Fruit fly (Drosophila melanogaster) whole organism, embryonic: Measurements from ENCODE around the gene CG18808.
A peak's percentile ranks its signal among the peaks of the same experiment; 100 is the strongest.

Experiments
- Adf1 ChIP-seq: fragments of 200-800 bp; sonication (Bioruptor generic); IDR thresholded peaks from 2 replicates; pipeline ENCODE4 v1.3.6; 2022; ENCODE audit warnings: missing biosample characterization, missing genetic modification characterization
- C15 ChIP-seq: fragments of 200-800 bp; sonication (Bioruptor generic); IDR thresholded peaks from 3 replicates; pipeline ENCODE4 v1.3.6; 2022; ENCODE audit warnings: missing biosample characterization, missing genetic modification characterization
- CG10654 ChIP-seq: fragments of 200-800 bp; sonication (Bioruptor generic); optimal IDR thresholded peaks from 2 replicates; lab custom pipeline; 2016; ENCODE audit warnings: missing biosample characterization, missing genetic modification characterization
- CG11247 ChIP-seq: fragments of 200-800 bp; sonication (Bioruptor generic); IDR thresholded peaks from 2 replicates; pipeline ENCODE4 v1.3.6; 2022; ENCODE audit warnings: missing biosample characterization, missing genetic modification characterization
- CG11695 ChIP-seq: fragments of 200-800 bp; sonication (Bioruptor generic); IDR thresholded peaks from 3 replicates; pipeline ENCODE4 v1.3.6; 2022; ENCODE audit warnings: missing biosample characterization, missing genetic modification characterization
- CG13123 ChIP-seq: fragments of 200-800 bp; sonication (Bioruptor generic); optimal IDR thresholded peaks from 2 replicates; lab custom pipeline; 2016; ENCODE audit warnings: missing biosample characterization, missing genetic modification characterization
- CG16815 ChIP-seq: fragments of 200-800 bp; sonication (Bioruptor generic); optimal IDR thresholded peaks from 3 replicates; lab custom pipeline; 2017; ENCODE audit warnings: missing biosample characterization, mild to moderate bottlenecking, missing genetic modification characterization
- CG16863 ChIP-seq: fragments of 200-800 bp; sonication (Bioruptor generic); optimal IDR thresholded peaks from 3 replicates; lab custom pipeline; 2016; ENCODE audit warnings: missing biosample characterization, missing genetic modification characterization
- CG17361 ChIP-seq: fragments of 200-800 bp; sonication (Bioruptor generic); IDR thresholded peaks from 3 replicates; pipeline ENCODE4 v1.3.6; 2022; ENCODE audit warnings: missing biosample characterization, missing genetic modification characterization
- CG1832 ChIP-seq: fragments of 200-800 bp; sonication (Bioruptor generic); optimal IDR thresholded peaks from 2 replicates; lab custom pipeline; 2017; ENCODE audit warnings: missing biosample characterization, mild to moderate bottlenecking, missing genetic modification characterization, inconsistent platforms
- CG2120 ChIP-seq: fragments of 200-800 bp; sonication (Bioruptor generic); optimal IDR thresholded peaks from 3 replicates; lab custom pipeline; 2016; ENCODE audit warnings: missing biosample characterization, missing genetic modification characterization
- CG31441 ChIP-seq: fragments of 200-800 bp; sonication (Bioruptor generic); IDR thresholded peaks from 2 replicates; pipeline ENCODE4 v1.3.6; 2022; ENCODE audit warnings: missing biosample characterization, missing genetic modification characterization
- CG43689 ChIP-seq: fragments of 200-800 bp; sonication (Bioruptor generic); IDR thresholded peaks from 2 replicates; pipeline ENCODE4 v1.3.6; 2022; ENCODE audit warnings: missing biosample characterization, missing genetic modification characterization
- CG4617 ChIP-seq: fragments of 200-800 bp; sonication (Bioruptor generic); optimal IDR thresholded peaks from 3 replicates; lab custom pipeline; 2016; ENCODE audit warnings: missing biosample characterization, missing genetic modification characterization, borderline replicate concordance
- CG6175 ChIP-seq: fragments of 200-800 bp; sonication (Bioruptor generic); IDR thresholded peaks from 3 replicates; pipeline ENCODE4 v1.3.6; 2022; ENCODE audit warnings: missing biosample characterization, missing genetic modification characterization
- CG6854 ChIP-seq: fragments of 200-800 bp; sonication (Bioruptor generic); optimal IDR thresholded peaks from 3 replicates; lab custom pipeline; 2017; ENCODE audit warnings: missing biosample characterization, mild to moderate bottlenecking, missing genetic modification characterization
- CG7372 ChIP-seq: fragments of 200-800 bp; sonication (Bioruptor generic); IDR thresholded peaks from 2 replicates; pipeline ENCODE4 v1.3.6; 2022; ENCODE audit warnings: missing biosample characterization, missing genetic modification characterization
- CG7987 ChIP-seq: fragments of 200-800 bp; sonication (Bioruptor generic); optimal IDR thresholded peaks from 2 replicates; lab custom pipeline; 2018; ENCODE audit warnings: missing biosample characterization, mild to moderate bottlenecking, missing genetic modification characterization, moderate library complexity
- CHES-1-like ChIP-seq: fragments of 200-800 bp; sonication (Bioruptor generic); optimal IDR thresholded peaks from 2 replicates; lab custom pipeline; 2016; ENCODE audit warnings: missing biosample characterization, missing genetic modification characterization
- Camta ChIP-seq: fragments of 200-800 bp; sonication (Bioruptor generic); optimal IDR thresholded peaks from 2 replicates; lab custom pipeline; 2016; ENCODE audit warnings: missing biosample characterization, missing genetic modification characterization
- CkIIα-i1 ChIP-seq: fragments of 200-800 bp; sonication (Bioruptor generic); IDR thresholded peaks from 2 replicates; pipeline ENCODE4 v1.3.6; 2022; ENCODE audit warnings: missing biosample characterization, missing genetic modification characterization
- D19B ChIP-seq: fragments of 200-800 bp; sonication (Bioruptor generic); optimal IDR thresholded peaks from 2 replicates; lab custom pipeline; 2017; ENCODE audit warnings: missing biosample characterization, mild to moderate bottlenecking, missing genetic modification characterization
- Dp ChIP-seq: fragments of 200-800 bp; sonication (Bioruptor generic); optimal IDR thresholded peaks from 2 replicates; lab custom pipeline; 2018; ENCODE audit warnings: missing biosample characterization, mild to moderate bottlenecking, missing genetic modification characterization, moderate library complexity
- Elba2 ChIP-seq: fragments of 200-800 bp; sonication (Bioruptor generic); optimal IDR thresholded peaks from 3 replicates; lab custom pipeline; 2016; ENCODE audit warnings: missing biosample characterization, missing genetic modification characterization
- Lhr ChIP-seq: fragments of 200-800 bp; sonication (Bioruptor generic); optimal IDR thresholded peaks from 3 replicates; lab custom pipeline; 2017; ENCODE audit warnings: mild to moderate bottlenecking, missing biosample characterization, missing genetic modification reagents, missing genetic modification characterization
- MESR4 ChIP-seq: fragments of 200-800 bp; sonication (Bioruptor generic); optimal IDR thresholded peaks from 2 replicates; lab custom pipeline; 2018; ENCODE audit warnings: missing biosample characterization, mild to moderate bottlenecking, missing genetic modification characterization, moderate library complexity
- Mad ChIP-seq: fragments of 200-800 bp; sonication (Bioruptor generic); optimal IDR thresholded peaks from 2 replicates; lab custom pipeline; 2016; ENCODE audit warnings: missing biosample characterization, missing genetic modification characterization
- Mrtf ChIP-seq: fragments of 200-800 bp; sonication (Bioruptor generic); IDR thresholded peaks from 3 replicates; pipeline ENCODE4 v1.3.6; 2022; ENCODE audit warnings: missing biosample characterization, missing genetic modification characterization
- Nf-YA ChIP-seq: fragments of 200-800 bp; sonication (Bioruptor generic); IDR thresholded peaks from 2 replicates; pipeline ENCODE4 v1.3.6; 2022; ENCODE audit warnings: missing biosample characterization, missing genetic modification characterization
- Oaz ChIP-seq: fragments of 200-800 bp; sonication (Bioruptor generic); IDR thresholded peaks from 2 replicates; pipeline ENCODE4 v1.3.6; 2022; ENCODE audit warnings: missing biosample characterization, missing genetic modification characterization
- ac ChIP-seq: fragments of 200-800 bp; sonication (Bioruptor generic); optimal IDR thresholded peaks from 3 replicates; lab custom pipeline; 2017; ENCODE audit warnings: missing biosample characterization, mild to moderate bottlenecking, missing genetic modification characterization
- crol ChIP-seq: fragments of 200-800 bp; sonication (Bioruptor generic); IDR thresholded peaks from 2 replicates; pipeline ENCODE4 v1.3.6; 2022; ENCODE audit warnings: missing biosample characterization, missing genetic modification characterization
- ems ChIP-seq: fragments of 200-800 bp; sonication (Bioruptor generic); optimal IDR thresholded peaks from 3 replicates; lab custom pipeline; 2016; ENCODE audit warnings: missing biosample characterization, missing genetic modification characterization
- eve ChIP-seq, 2 experiments: fragments of >200 bp; optimal IDR thresholded peaks; 2 replicates each; lab custom pipeline; 2017; ENCODE audit warnings: missing biosample characterization in 2 of 2, missing genetic modification characterization in 2 of 2
- fru ChIP-seq: fragments of >200 bp; optimal IDR thresholded peaks from 2 replicates; lab custom pipeline; 2017
- fu2 ChIP-seq: fragments of 200-800 bp; sonication (Bioruptor generic); optimal IDR thresholded peaks from 2 replicates; lab custom pipeline; 2016; ENCODE audit warnings: missing biosample characterization, missing genetic modification characterization
- gce ChIP-seq: fragments of 200-800 bp; sonication (Bioruptor generic); IDR thresholded peaks from 3 replicates; pipeline ENCODE4 v1.3.6; 2022; ENCODE audit warnings: missing biosample characterization, missing genetic modification characterization
- ham ChIP-seq: fragments of 200-800 bp; sonication (Bioruptor generic); IDR thresholded peaks from 2 replicates; pipeline ENCODE4 v1.3.6; 2022; ENCODE audit warnings: missing biosample characterization, missing genetic modification characterization
- jing ChIP-seq: fragments of 200-800 bp; sonication (Bioruptor generic); optimal IDR thresholded peaks from 2 replicates; lab custom pipeline; 2018; ENCODE audit warnings: missing biosample characterization, mild to moderate bottlenecking, missing genetic modification characterization
- knrl ChIP-seq: fragments of 200-800 bp; sonication (Bioruptor generic); IDR thresholded peaks from 3 replicates; pipeline ENCODE4 v1.3.6; 2022; ENCODE audit warnings: missing biosample characterization, missing genetic modification characterization; ENCODE audit not compliant: partially characterized antibody
- mirr ChIP-seq: fragments of 200-800 bp; sonication (Bioruptor generic); optimal IDR thresholded peaks from 3 replicates; lab custom pipeline; 2018; ENCODE audit warnings: missing biosample characterization, mild to moderate bottlenecking, missing genetic modification characterization
- nmo ChIP-seq: fragments of 200-800 bp; sonication (Bioruptor generic); optimal IDR thresholded peaks from 2 replicates; lab custom pipeline; 2018; ENCODE audit warnings: missing biosample characterization, mild to moderate bottlenecking, missing genetic modification characterization, moderate library complexity
- nom ChIP-seq: fragments of 200-800 bp; sonication (Bioruptor generic); optimal IDR thresholded peaks from 2 replicates; lab custom pipeline; 2017; ENCODE audit warnings: missing biosample characterization, missing genetic modification characterization, mild to moderate bottlenecking, moderate library complexity, missing genetic modification reagents
- pfk ChIP-seq: fragments of 200-800 bp; sonication (Bioruptor generic); optimal IDR thresholded peaks from 2 replicates; lab custom pipeline; 2018; ENCODE audit warnings: missing biosample characterization, mild to moderate bottlenecking, missing genetic modification characterization, moderate library complexity
- prd ChIP-seq, 3 experiments: fragments of >200 bp in 2 of 3; fragments of 200-800 bp in 1 of 3; sonication (Bioruptor generic) in 1 of 3; optimal IDR thresholded peaks in 2 of 3; IDR thresholded peaks in 1 of 3; 2 replicates in 2 of 3; 3 replicates in 1 of 3; pipeline versions ENCODE4 v1.3.6 to Lab custom; 2017 to 2022; ENCODE audit warnings: missing biosample characterization in 1 of 3, missing genetic modification characterization in 1 of 3
- psq ChIP-seq: fragments of 200-800 bp; sonication (Bioruptor generic); optimal IDR thresholded peaks from 2 replicates; lab custom pipeline; 2017; ENCODE audit warnings: missing biosample characterization, missing genetic modification characterization
- sim ChIP-seq: fragments of 200-800 bp; sonication (Bioruptor generic); IDR thresholded peaks from 2 replicates; pipeline ENCODE4 v1.3.6; 2022; ENCODE audit warnings: missing biosample characterization, missing genetic modification characterization
- sug ChIP-seq: fragments of 200-800 bp; optimal IDR thresholded peaks from 2 replicates; lab custom pipeline; 2019; ENCODE audit warnings: missing biosample characterization, mild to moderate bottlenecking, missing genetic modification characterization, moderate library complexity
- tgo ChIP-seq: fragments of 200-800 bp; sonication (Bioruptor generic); IDR thresholded peaks from 3 replicates; pipeline ENCODE4 v1.3.6; 2022; ENCODE audit warnings: missing biosample characterization, missing genetic modification characterization
- zen ChIP-seq: fragments of 200-800 bp; sonication (Bioruptor generic); optimal IDR thresholded peaks from 3 replicates; lab custom pipeline; 2018; ENCODE audit warnings: missing biosample characterization, mild to moderate bottlenecking, missing genetic modification characterization, moderate library complexity

The CG18808 gene

DNA sequence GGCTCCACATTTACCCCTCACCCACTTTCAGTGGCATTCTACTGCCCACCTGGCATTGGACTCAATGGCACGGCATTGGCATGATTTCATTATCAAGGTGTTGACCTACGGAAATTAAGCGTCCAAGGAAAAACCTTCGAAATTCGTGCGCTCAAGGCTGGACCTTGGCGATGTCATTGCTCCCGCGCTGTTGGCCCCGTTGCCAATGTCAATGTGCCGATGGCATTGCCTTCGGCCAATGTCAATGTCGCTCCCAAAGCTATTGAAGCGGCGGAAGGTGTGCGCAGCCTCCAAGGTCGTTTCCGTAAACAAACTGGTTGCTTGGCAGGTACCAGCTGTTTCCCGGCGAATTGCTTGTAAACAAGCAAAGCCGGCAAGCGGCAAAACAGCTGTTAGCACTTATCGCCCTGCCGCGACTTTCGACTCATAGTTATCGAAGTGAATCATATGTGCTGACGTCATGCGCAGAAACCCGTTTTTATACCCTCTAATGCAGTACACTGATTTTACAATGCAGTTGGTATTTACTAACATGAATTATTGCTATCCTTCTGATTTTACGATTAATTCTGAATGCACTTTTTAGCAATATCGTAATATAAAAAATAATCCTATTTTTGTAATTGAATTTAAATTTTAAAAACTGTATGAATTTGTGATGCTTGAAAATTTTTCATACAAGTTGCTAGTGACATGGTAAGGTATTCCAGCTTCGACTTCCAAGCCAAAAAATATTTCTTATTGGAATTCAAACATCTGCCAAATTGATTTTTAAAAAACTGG is 17.3 kb upstream of the CG18808 start (continued):
- TF ChIP-seq CG43689 (GFP tag; lab: Robert Waterston, UW) (peak; percentile 88), CG1832 (no peak), D19B (GFP tag; lab: Kevin White, UChicago) (peak; percentile 88), CG16863 (GFP tag; lab: Kevin White, UChicago) (peak; percentile 87), C15 (GFP tag; lab: Robert Waterston, UW) (peak; percentile 95), ac (GFP tag; lab: Kevin White, UChicago) (peak; percentile 83), nmo (GFP tag; lab: Kevin White, UChicago) (peak; percentile 97), zen (tag; lab: Kevin White, UChicago) (peak; percentile 91), Mrtf (GFP tag; lab: Robert Waterston, UW) (peak; percentile 95), ems (GFP tag; lab: Kevin White, UChicago) (peak; percentile 95), psq (GFP tag; lab: Kevin White, UChicago) (peak; percentile 86), Oaz (GFP tag; lab: Robert Waterston, UW) (peak; percentile 92), Mad (GFP tag; lab: Kevin White, UChicago) (peak; percentile 93), CkIIα-i1 (GFP tag; lab: Robert Waterston, UW) (peak; percentile 86), Lhr (GFP tag; lab: Kevin White, UChicago) (peak; percentile 81), Camta (peak; percentile 90), Adf1 (GFP tag; lab: Robert Waterston, UW) (peak; percentile 82), CG16815 (GFP tag; lab: Kevin White, UChicago) (peak; percentile 91), CG7987 (GFP tag; lab: Kevin White, UChicago) (peak; percentile 77), sim (peak; percentile 85), CG17361 (GFP tag; lab: Robert Waterston, UW) (no peak; the same call in 2 of the 3 replicates), Elba2 (GFP tag; lab: Kevin White, UChicago) (peak; percentile 80), MESR4 (peak; percentile 67), mirr (peak; percentile 81), Nf-YA (peak; percentile 95), CG6854 (GFP tag; lab: Kevin White, UChicago) (peak; percentile 92), crol (GFP tag; lab: Robert Waterston, UW) (peak; percentile 46), CG13123 (no peak), CG6175 (GFP tag; lab: Robert Waterston, UW) (peak; percentile 90), CG11247 (peak; percentile 94), CG4617 (peak; percentile 81), fru (no peak), fu2 (peak; percentile 91), knrl (GFP tag; lab: Robert Waterston, UW) (peak; percentile 14; the same call in 1 of the 3 replicates), CG31441 (GFP tag; lab: Robert Waterston, UW) (peak; percentile 84), CG11695 (GFP tag; lab: Robert Waterston, UW) (peak; percentile 96), CHES-1-like (peak; percentile 93), ham (peak; percentile 81), jing (peak; percentile 84), CG2120 (peak; percentile 97), gce (GFP tag; lab: Robert Waterston, UW) (peak; percentile 96), tgo (GFP tag; lab: Robert Waterston, UW) (peak; percentile 96), CG7372 (GFP tag; lab: Robert Waterston, UW) (peak; percentile 95), prd (optimal IDR thresholded peaks at IDR 0.05; lab: Kevin White, UChicago) (no peak), prd (GFP tag; IDR thresholded peaks at IDR 0.05; lab: Robert Waterston, UW) (peak; percentile 98), nom (GFP tag; lab: Kevin White, UChicago) (no peak), Dp (GFP tag; lab: Kevin White, UChicago) (peak; percentile 37), sug (tag; lab: Kevin White, UChicago) (peak; percentile 88), pfk (GFP tag; lab: Kevin White, UChicago) (no peak), CG10654 (GFP tag; lab: Kevin White, UChicago) (peak; percentile 91), eve (GFP tag; optimal IDR thresholded peaks at IDR 0.05; lab: Kevin White, UChicago) (no peak)
